Fruit fly (Drosophila melanogaster) whole organism, embryonic: Measurements from ENCODE around the gene CG13601.

Experiments used
- Blimp-1 ChIP-seq: fragments of 200-800 bp; sonication (Bioruptor generic); optimal IDR thresholded peaks from 3 replicates; lab custom pipeline; 2018; ENCODE audit warnings: missing biosample characterization, missing genetic modification characterization, mild to moderate bottlenecking, moderate library complexity, missing genetic modification reagents
- CG10209 ChIP-seq: fragments of 200-800 bp; sonication (Bioruptor generic); optimal IDR thresholded peaks from 3 replicates; lab custom pipeline; 2017; ENCODE audit warnings: missing biosample characterization, mild to moderate bottlenecking, missing genetic modification characterization, missing genetic modification reagents
- CG10462 ChIP-seq: fragments of 200-800 bp; sonication (Bioruptor generic); optimal IDR thresholded peaks from 2 replicates; lab custom pipeline; 2016; ENCODE audit warnings: missing biosample characterization, missing genetic modification characterization
- CG12769 ChIP-seq: fragments of 200-800 bp; sonication (Bioruptor generic); optimal IDR thresholded peaks from 2 replicates; lab custom pipeline; 2019; ENCODE audit warnings: missing biosample characterization, mild to moderate bottlenecking, missing genetic modification characterization, moderate library complexity
- CG15269 ChIP-seq: fragments of 200-800 bp; sonication (Bioruptor generic); optimal IDR thresholded peaks from 2 replicates; lab custom pipeline; 2018; ENCODE audit warnings: missing biosample characterization, mild to moderate bottlenecking, missing genetic modification characterization, moderate library complexity
- CG1529 ChIP-seq: fragments of 200-800 bp; sonication (Bioruptor generic); optimal IDR thresholded peaks from 3 replicates; lab custom pipeline; 2018; ENCODE audit warnings: missing biosample characterization, missing genetic modification characterization
- CG15514 ChIP-seq: fragments of 200-800 bp; sonication (Bioruptor generic); optimal IDR thresholded peaks from 3 replicates; lab custom pipeline; 2017; ENCODE audit warnings: missing biosample characterization, missing genetic modification characterization, mild to moderate bottlenecking, moderate library complexity, missing genetic modification reagents
- CG15601 ChIP-seq: fragments of 200-800 bp; sonication (Bioruptor generic); optimal IDR thresholded peaks from 3 replicates; lab custom pipeline; 2019; ENCODE audit warnings: missing biosample characterization, mild to moderate bottlenecking, missing genetic modification characterization, moderate library complexity
- CG17385 ChIP-seq: fragments of 200-800 bp; sonication (Bioruptor generic); optimal IDR thresholded peaks from 3 replicates; lab custom pipeline; 2018; ENCODE audit warnings: missing biosample characterization, mild to moderate bottlenecking, missing genetic modification characterization
- CG18619 ChIP-seq: fragments of 200-800 bp; sonication (Bioruptor generic); optimal IDR thresholded peaks from 3 replicates; lab custom pipeline; 2017; ENCODE audit warnings: missing biosample characterization, mild to moderate bottlenecking, missing genetic modification characterization
- CG31441 ChIP-seq: fragments of 200-800 bp; sonication (Bioruptor generic); IDR thresholded peaks from 2 replicates; pipeline ENCODE4 v1.3.6; 2022; ENCODE audit warnings: missing biosample characterization, missing genetic modification characterization
- CG32767 ChIP-seq: fragments of 200-800 bp; sonication (Bioruptor generic); IDR thresholded peaks from 2 replicates; pipeline ENCODE4 v1.3.6; 2022; ENCODE audit warnings: missing biosample characterization, missing genetic modification characterization
- CG33213 ChIP-seq: fragments of 200-800 bp; sonication (Bioruptor generic); optimal IDR thresholded peaks from 3 replicates; lab custom pipeline; 2016; ENCODE audit warnings: missing biosample characterization, missing genetic modification characterization
- CG4328 ChIP-seq: fragments of 200-800 bp; sonication (Bioruptor generic); optimal IDR thresholded peaks from 3 replicates; lab custom pipeline; 2017; ENCODE audit warnings: missing biosample characterization, missing genetic modification reagents, missing genetic modification characterization
- CG6765 ChIP-seq: fragments of 200-800 bp; sonication (Bioruptor generic); optimal IDR thresholded peaks from 3 replicates; lab custom pipeline; 2017; ENCODE audit warnings: missing biosample characterization, mild to moderate bottlenecking, missing genetic modification characterization
- CG6813 ChIP-seq: fragments of 200-800 bp; sonication (Bioruptor generic); optimal IDR thresholded peaks from 2 replicates; lab custom pipeline; 2017; ENCODE audit warnings: missing biosample characterization, missing genetic modification characterization, mild to moderate bottlenecking, moderate library complexity, missing genetic modification reagents
- CG7987 ChIP-seq: fragments of 200-800 bp; sonication (Bioruptor generic); optimal IDR thresholded peaks from 2 replicates; lab custom pipeline; 2018; ENCODE audit warnings: missing biosample characterization, mild to moderate bottlenecking, missing genetic modification characterization, moderate library complexity
- CG8765 ChIP-seq: fragments of 200-800 bp; sonication (Bioruptor generic); IDR thresholded peaks from 2 replicates; pipeline ENCODE4 v1.3.6; 2022; ENCODE audit warnings: missing biosample characterization, missing genetic modification characterization
- CG9437 ChIP-seq: fragments of 200-800 bp; sonication (Bioruptor generic); optimal IDR thresholded peaks from 2 replicates; lab custom pipeline; 2018; ENCODE audit warnings: missing biosample characterization, mild to moderate bottlenecking, missing genetic modification characterization
- CTCF ChIP-seq: fragments of 200-800 bp; sonication (Bioruptor generic); optimal IDR thresholded peaks from 2 replicates; lab custom pipeline; 2017; ENCODE audit warnings: missing biosample characterization, mild to moderate bottlenecking, missing genetic modification characterization, moderate library complexity
- Deaf1 ChIP-seq: fragments of 200-800 bp; optimal IDR thresholded peaks from 3 replicates; lab custom pipeline; 2019; ENCODE audit warnings: missing biosample characterization, mild to moderate bottlenecking, missing genetic modification characterization, moderate library complexity
- Eip74EF ChIP-seq, 2 experiments: fragments of 200-800 bp in 1 of 2; fragments of >200 bp in 1 of 2; sonication (Bioruptor generic) in 1 of 2; optimal IDR thresholded peaks; 2 replicates each; lab custom pipeline; 2017 to 2019; ENCODE audit warnings: missing biosample characterization in 2 of 2, missing genetic modification characterization in 2 of 2, mild to moderate bottlenecking in 1 of 2, moderate library complexity in 1 of 2
- Fer3 ChIP-seq: fragments of 200-800 bp; sonication (Bioruptor generic); optimal IDR thresholded peaks from 2 replicates; lab custom pipeline; 2018; ENCODE audit warnings: missing biosample characterization, mild to moderate bottlenecking, missing genetic modification characterization, moderate library complexity
- Hr51 ChIP-seq, 2 experiments: fragments of 200-800 bp; sonication (Bioruptor generic); optimal IDR thresholded peaks; 2 replicates in 1 of 2; 3 replicates in 1 of 2; lab custom pipeline; 2016 to 2018; ENCODE audit warnings: missing biosample characterization in 2 of 2, missing genetic modification characterization in 2 of 2, mild to moderate bottlenecking in 1 of 2, moderate library complexity in 1 of 2
- Jarid2 ChIP-seq: fragments of 200-800 bp; sonication (Bioruptor generic); optimal IDR thresholded peaks from 3 replicates; lab custom pipeline; 2017; ENCODE audit warnings: mild to moderate bottlenecking, missing biosample characterization, missing genetic modification reagents, missing genetic modification characterization
- MTF-1 ChIP-seq: fragments of 200-800 bp; sonication (Bioruptor generic); optimal IDR thresholded peaks from 2 replicates; lab custom pipeline; 2018; ENCODE audit warnings: missing biosample characterization, mild to moderate bottlenecking, missing genetic modification characterization, borderline replicate concordance
- Nf-YC ChIP-seq: fragments of 200-800 bp; optimal IDR thresholded peaks from 3 replicates; lab custom pipeline; 2019; ENCODE audit warnings: missing biosample characterization, mild to moderate bottlenecking, missing genetic modification characterization, moderate library complexity
- Oli ChIP-seq: fragments of 200-800 bp; sonication (Bioruptor generic); optimal IDR thresholded peaks from 2 replicates; lab custom pipeline; 2018; ENCODE audit warnings: missing biosample characterization, mild to moderate bottlenecking, missing genetic modification characterization, moderate library complexity
- Ptx1 ChIP-seq: fragments of 200-800 bp; sonication (Bioruptor generic); IDR thresholded peaks from 2 replicates; pipeline ENCODE4 v1.3.6; 2022; ENCODE audit warnings: missing biosample characterization, missing genetic modification characterization
- Ravus ChIP-seq: fragments of 200-800 bp; sonication (Bioruptor generic); IDR thresholded peaks from 2 replicates; pipeline ENCODE4 v1.3.6; 2022; ENCODE audit warnings: missing biosample characterization, missing genetic modification characterization
- Vsx1 ChIP-seq: fragments of 200-800 bp; sonication (Bioruptor generic); optimal IDR thresholded peaks from 2 replicates; lab custom pipeline; 2017; ENCODE audit warnings: missing biosample characterization, mild to moderate bottlenecking, missing genetic modification characterization, missing genetic modification reagents
- abd-A ChIP-seq: fragments of 200-800 bp; sonication (Bioruptor generic); optimal IDR thresholded peaks from 3 replicates; lab custom pipeline; 2019; ENCODE audit warnings: missing biosample characterization, mild to moderate bottlenecking, missing genetic modification characterization, moderate library complexity
- az2 ChIP-seq: fragments of 200-800 bp; sonication (Bioruptor generic); optimal IDR thresholded peaks from 3 replicates; lab custom pipeline; 2016; ENCODE audit warnings: missing biosample characterization, missing genetic modification characterization
- bigmax ChIP-seq: fragments of 200-800 bp; sonication (Bioruptor generic); optimal IDR thresholded peaks from 2 replicates; lab custom pipeline; 2018; ENCODE audit warnings: missing biosample characterization, mild to moderate bottlenecking, missing genetic modification characterization
- en ChIP-seq: fragments of 200-800 bp; sonication (Bioruptor generic); optimal IDR thresholded peaks from 2 replicates; lab custom pipeline; 2016; ENCODE audit warnings: missing biosample characterization, missing genetic modification characterization
- exex ChIP-seq: fragments of 200-800 bp; sonication (Bioruptor generic); optimal IDR thresholded peaks from 4 replicates; lab custom pipeline; 2018; ENCODE audit warnings: missing biosample characterization, mild to moderate bottlenecking, missing genetic modification characterization, moderate library complexity
- fd96Cb ChIP-seq: fragments of 200-800 bp; sonication (Bioruptor generic); optimal IDR thresholded peaks from 2 replicates; lab custom pipeline; 2018; ENCODE audit warnings: missing biosample characterization, mild to moderate bottlenecking, missing genetic modification characterization, moderate library complexity
- gce ChIP-seq: fragments of 200-800 bp; sonication (Bioruptor generic); IDR thresholded peaks from 3 replicates; pipeline ENCODE4 v1.3.6; 2022; ENCODE audit warnings: missing biosample characterization, missing genetic modification characterization
- gcm ChIP-seq: fragments of 200-800 bp; sonication (Bioruptor generic); optimal IDR thresholded peaks from 2 replicates; lab custom pipeline; 2019; ENCODE audit warnings: missing biosample characterization, mild to moderate bottlenecking, missing genetic modification characterization, moderate library complexity
- gem ChIP-seq: fragments of 200-800 bp; sonication (Bioruptor generic); optimal IDR thresholded peaks from 2 replicates; lab custom pipeline; 2019; ENCODE audit warnings: missing biosample characterization, mild to moderate bottlenecking, missing genetic modification characterization, moderate library complexity
- kah ChIP-seq: fragments of 200-800 bp; sonication (Bioruptor generic); optimal IDR thresholded peaks from 2 replicates; lab custom pipeline; 2018; ENCODE audit warnings: missing biosample characterization, mild to moderate bottlenecking, missing genetic modification characterization
- nerfin-1 ChIP-seq: fragments of 200-800 bp; sonication (Bioruptor generic); optimal IDR thresholded peaks from 3 replicates; lab custom pipeline; 2019; ENCODE audit warnings: missing biosample characterization, mild to moderate bottlenecking, missing genetic modification characterization, moderate library complexity
- oc ChIP-seq: fragments of 200-800 bp; sonication (Bioruptor generic); optimal IDR thresholded peaks from 2 replicates; lab custom pipeline; 2018; ENCODE audit warnings: missing biosample characterization, mild to moderate bottlenecking, missing genetic modification characterization, moderate library complexity
- onecut ChIP-seq: fragments of 200-800 bp; sonication (Bioruptor generic); IDR thresholded peaks from 2 replicates; pipeline ENCODE4 v1.3.6; 2022; ENCODE audit warnings: missing biosample characterization, missing genetic modification characterization
- peb ChIP-seq: fragments of 200-800 bp; sonication (Bioruptor generic); IDR thresholded peaks from 2 replicates; pipeline ENCODE4 v1.3.6; 2022; ENCODE audit warnings: missing biosample characterization, missing genetic modification characterization
- ranshi ChIP-seq: fragments of 200-800 bp; sonication (Bioruptor generic); IDR thresholded peaks from 2 replicates; pipeline ENCODE4 v1.3.6; 2022; ENCODE audit warnings: missing biosample characterization, missing genetic modification characterization
- sna ChIP-seq: fragments of 200-800 bp; sonication (Bioruptor generic); IDR thresholded peaks from 2 replicates; pipeline ENCODE4 v1.3.6; 2022; ENCODE audit warnings: missing biosample characterization, missing genetic modification characterization; ENCODE audit not compliant: partially characterized antibody
- twi ChIP-seq: fragments of 200-800 bp; optimal IDR thresholded peaks from 2 replicates; lab custom pipeline; 2019; ENCODE audit warnings: missing biosample characterization, mild to moderate bottlenecking, missing genetic modification characterization, moderate library complexity
- tx ChIP-seq: fragments of 200-800 bp; sonication (Bioruptor generic); optimal IDR thresholded peaks from 2 replicates; lab custom pipeline; 2016; ENCODE audit warnings: missing biosample characterization, missing genetic modification characterization

Gene CG13601

dm6 chr3R:23909347-23909862 lies 18.0 kb downstream of the CG13601 start (continued):
- TF ChIP-seq Ravus (GFP tag; lab: Robert Waterston, UW), result no peak
- TF ChIP-seq Jarid2 (GFP tag; lab: Kevin White, UChicago), result peak; percentile 3
- TF ChIP-seq fd96Cb (tag; lab: Kevin White, UChicago), result no peak
- peak; percentile 76 for TF ChIP-seq CG7987
- peak; percentile 54 for TF ChIP-seq gem (tag; lab: Kevin White, UChicago)
- TF ChIP-seq peb (GFP tag; lab: Robert Waterston, UW), result no peak
- TF ChIP-seq gce (GFP tag; lab: Robert Waterston, UW), result no peak
- peak; percentile 61 for TF ChIP-seq CG15514 (GFP tag; lab: Kevin White, UChicago)
- peak; percentile 67 for TF ChIP-seq CG6813 (GFP tag; lab: Kevin White, UChicago)
- peak; percentile 52 for TF ChIP-seq kah
- peak; percentile 31; the same call in 1 of the 2 replicates for TF ChIP-seq ranshi (GFP tag; lab: Robert Waterston, UW)
- no peak for TF ChIP-seq twi (tag; lab: Kevin White, UChicago)
- no peak for TF ChIP-seq CG10462 (GFP tag; lab: Kevin White, UChicago)
- TF ChIP-seq Ptx1, result 0 out of 2 replicates have a peak, but pooled peaks have one; percentile 15
- no peak for TF ChIP-seq sna
- peak; percentile 22 for TF ChIP-seq Nf-YC
- peak; percentile 25 for TF ChIP-seq oc (tag; lab: Kevin White, UChicago)
- no peak for TF ChIP-seq en (GFP tag; lab: Kevin White, UChicago)
- peak; percentile 47 for TF ChIP-seq CG15601
- TF ChIP-seq CG10209 (GFP tag; lab: Kevin White, UChicago), result peak; percentile 57
- TF ChIP-seq CG32767 (GFP tag; lab: Robert Waterston, UW), result 0 out of 2 replicates have a peak, but pooled peaks have one; percentile 31
- TF ChIP-seq Vsx1 (GFP tag; lab: Kevin White, UChicago), result peak; percentile 58
- peak; percentile 14 for TF ChIP-seq CG4328
- TF ChIP-seq CTCF (GFP tag; lab: Kevin White, UChicago), result no peak
- peak; percentile 33 for TF ChIP-seq Fer3 (tag; lab: Kevin White, UChicago)
- TF ChIP-seq az2 (GFP tag; lab: Kevin White, UChicago), result peak; percentile 11
- TF ChIP-seq bigmax (GFP tag; lab: Kevin White, UChicago), result no peak
- no peak for TF ChIP-seq Deaf1 (tag; lab: Kevin White, UChicago)
- TF ChIP-seq exex (tag; lab: Kevin White, UChicago), result peak; percentile 18
- no peak for TF ChIP-seq tx (GFP tag; lab: Kevin White, UChicago)
- TF ChIP-seq MTF-1 (GFP tag; lab: Kevin White, UChicago), result peak; percentile 1
- TF ChIP-seq abd-A (tag; lab: Kevin White, UChicago), result peak; percentile 45
- peak; percentile 39 for TF ChIP-seq CG17385 (GFP tag; lab: Kevin White, UChicago)
- TF ChIP-seq CG6765 (GFP tag; lab: Kevin White, UChicago), result peak; percentile 1
- TF ChIP-seq Hr51 (GFP tag; optimal IDR thresholded peaks at IDR 0.05; lab: Kevin White, UChicago), result peak in 1 of 2 experiments; percentile 60
- TF ChIP-seq CG31441 (GFP tag; lab: Robert Waterston, UW), result 0 out of 2 replicates have a peak, but pooled peaks have one; percentile 32
- TF ChIP-seq gcm (GFP tag; lab: Kevin White, UChicago), result peak; percentile 10
- peak; percentile 75 for TF ChIP-seq CG15269
- TF ChIP-seq CG1529 (GFP tag; lab: Kevin White, UChicago), result peak; percentile 34
- peak; percentile 47 for TF ChIP-seq Blimp-1 (GFP tag; lab: Kevin White, UChicago)
- peak in 1 of 2 experiments; percentile 49 for TF ChIP-seq Eip74EF (GFP tag; optimal IDR thresholded peaks at IDR 0.05; lab: Kevin White, UChicago)
- peak; percentile 58 for TF ChIP-seq CG12769 (tag; lab: Kevin White, UChicago)
- TF ChIP-seq onecut, result peak; percentile 39
- peak; percentile 31 for TF ChIP-seq Oli
- no peak for TF ChIP-seq CG8765
- peak; percentile 37 for TF ChIP-seq CG18619 (GFP tag; lab: Kevin White, UChicago)
- peak; percentile 25 for TF ChIP-seq CG33213
- no peak for TF ChIP-seq nerfin-1 (tag; lab: Kevin White, UChicago)
- no peak for TF ChIP-seq CG9437
